Fruit fly (Drosophila melanogaster): ENCODE data around the gene Wdr62.
A peak's percentile ranks its signal among the peaks of the same experiment; 100 is the strongest.

DNA sequence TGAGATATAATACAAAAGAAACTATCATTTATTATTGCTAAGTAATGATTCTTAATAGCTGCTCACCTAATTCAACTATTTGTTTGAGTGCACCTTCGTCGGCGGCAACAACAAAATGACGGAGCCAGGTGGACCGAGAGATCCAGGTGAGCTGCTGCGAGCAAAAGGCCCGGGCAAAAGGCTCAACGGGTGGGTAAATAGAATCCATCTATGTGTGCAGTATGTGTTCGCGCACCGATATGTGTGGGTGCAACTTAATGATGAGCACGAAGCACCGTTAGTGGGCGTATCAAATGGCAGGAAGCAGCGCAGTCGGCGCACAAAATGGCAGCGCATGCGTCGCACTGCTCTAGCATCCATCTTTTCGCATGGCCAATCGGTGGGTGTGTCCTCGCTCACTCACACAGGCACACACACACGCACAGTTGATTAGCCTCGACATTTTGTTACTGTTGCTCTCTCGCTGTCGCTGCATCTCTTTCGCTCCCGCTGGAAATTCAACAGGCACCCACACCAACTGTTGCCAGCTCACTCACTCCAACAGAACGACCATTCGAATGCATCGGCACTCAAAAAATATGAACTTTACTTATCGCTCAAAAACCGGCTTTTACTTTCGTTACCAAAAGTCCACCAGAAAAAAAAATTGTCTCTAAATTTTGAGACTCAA lies 88.2 kb downstream of the Wdr62 start:
- TF ChIP-seq Dll (optimal IDR thresholded peaks at IDR 0.05) (peak; percentile 79), psq (optimal IDR thresholded peaks at IDR 0.05) (no peak), usp (GFP tag; optimal IDR thresholded peaks at IDR 0.05) (no peak)
